Fruit fly (Drosophila melanogaster) whole organism, embryonic: ENCODE results near the gene CG34251.

Experiments used
- BEAF-32 ChIP-seq: fragments of 200-800 bp; sonication (Bioruptor generic); optimal IDR thresholded peaks from 3 replicates; lab custom pipeline; 2017; ENCODE audit warnings: missing biosample characterization, missing genetic modification characterization, mild to moderate bottlenecking, moderate library complexity, missing genetic modification reagents
- CG1024 ChIP-seq: fragments of 200-800 bp; sonication (Bioruptor generic); IDR thresholded peaks from 2 replicates; pipeline ENCODE4 v1.3.6; 2022; ENCODE audit warnings: missing biosample characterization, missing genetic modification characterization
- CG11398 ChIP-seq: fragments of 200-800 bp; sonication (Bioruptor generic); optimal IDR thresholded peaks from 2 replicates; lab custom pipeline; 2016; ENCODE audit warnings: missing biosample characterization, missing genetic modification characterization
- CG11723 ChIP-seq: fragments of 200-800 bp; sonication (Bioruptor generic); optimal IDR thresholded peaks from 2 replicates; lab custom pipeline; 2017; ENCODE audit warnings: missing biosample characterization, mild to moderate bottlenecking, missing genetic modification characterization
- CG1233 ChIP-seq: fragments of 200-800 bp; sonication (Bioruptor generic); optimal IDR thresholded peaks from 4 replicates; lab custom pipeline; 2018; ENCODE audit warnings: missing biosample characterization, mild to moderate bottlenecking, missing genetic modification characterization
- CG12659 ChIP-seq: fragments of 200-800 bp; sonication (Bioruptor generic); optimal IDR thresholded peaks from 3 replicates; lab custom pipeline; 2017; ENCODE audit warnings: mild to moderate bottlenecking, missing biosample characterization, missing genetic modification reagents, missing genetic modification characterization
- CG14014 ChIP-seq: fragments of 200-800 bp; sonication (Bioruptor generic); IDR thresholded peaks from 2 replicates; pipeline ENCODE4 v1.3.6; 2022; ENCODE audit warnings: missing biosample characterization, missing genetic modification characterization
- CG14050 ChIP-seq: fragments of 200-800 bp; sonication (Bioruptor generic); IDR thresholded peaks from 3 replicates; pipeline ENCODE4 v1.3.6; 2022; ENCODE audit warnings: missing biosample characterization, missing genetic modification characterization
- CG15601 ChIP-seq: fragments of 200-800 bp; sonication (Bioruptor generic); optimal IDR thresholded peaks from 3 replicates; lab custom pipeline; 2019; ENCODE audit warnings: missing biosample characterization, mild to moderate bottlenecking, missing genetic modification characterization, moderate library complexity
- CG16815 ChIP-seq: fragments of 200-800 bp; sonication (Bioruptor generic); optimal IDR thresholded peaks from 3 replicates; lab custom pipeline; 2017; ENCODE audit warnings: missing biosample characterization, mild to moderate bottlenecking, missing genetic modification characterization
- CG30020 ChIP-seq: fragments of 200-800 bp; optimal IDR thresholded peaks from 2 replicates; lab custom pipeline; 2019; ENCODE audit warnings: missing biosample characterization, mild to moderate bottlenecking, missing genetic modification characterization, moderate library complexity
- CG31388 ChIP-seq: fragments of 200-800 bp; sonication (Bioruptor generic); optimal IDR thresholded peaks from 2 replicates; lab custom pipeline; 2016; ENCODE audit warnings: missing biosample characterization, missing genetic modification characterization
- CG4730 ChIP-seq: fragments of 200-800 bp; sonication (Bioruptor generic); IDR thresholded peaks from 2 replicates; pipeline ENCODE4 v1.3.6; 2022; ENCODE audit warnings: missing biosample characterization, missing genetic modification characterization
- CG5180 ChIP-seq: fragments of 200-800 bp; sonication (Bioruptor generic); optimal IDR thresholded peaks from 3 replicates; lab custom pipeline; 2017; ENCODE audit warnings: missing biosample characterization, missing genetic modification characterization, mild to moderate bottlenecking, moderate library complexity, missing genetic modification reagents
- CG5953 ChIP-seq: fragments of 200-800 bp; sonication (Bioruptor generic); IDR thresholded peaks from 2 replicates; pipeline ENCODE4 v1.3.6; 2022; ENCODE audit warnings: missing biosample characterization, missing genetic modification characterization
- CG6791 ChIP-seq: fragments of 200-800 bp; sonication (Bioruptor generic); IDR thresholded peaks from 3 replicates; pipeline ENCODE4 v1.3.6; 2022; ENCODE audit warnings: missing biosample characterization, missing genetic modification characterization; ENCODE audit not compliant: partially characterized antibody
- CG8478 ChIP-seq: fragments of >200 bp; optimal IDR thresholded peaks from 2 replicates; lab custom pipeline; 2018
- CHES-1-like ChIP-seq: fragments of 200-800 bp; sonication (Bioruptor generic); optimal IDR thresholded peaks from 2 replicates; lab custom pipeline; 2016; ENCODE audit warnings: missing biosample characterization, missing genetic modification characterization
- CoRest ChIP-seq: fragments of 200-800 bp; sonication (Bioruptor generic); optimal IDR thresholded peaks from 3 replicates; lab custom pipeline; 2018; ENCODE audit warnings: missing biosample characterization, mild to moderate bottlenecking, missing genetic modification characterization, moderate library complexity
- Dbx ChIP-seq: fragments of 200-800 bp; sonication (Bioruptor generic); IDR thresholded peaks from 3 replicates; pipeline ENCODE4 v1.3.6; 2022; ENCODE audit warnings: missing biosample characterization, missing genetic modification characterization
- Dref ChIP-seq: fragments of 200-800 bp; sonication (Bioruptor generic); IDR thresholded peaks from 2 replicates; pipeline ENCODE4 v1.3.6; 2022; ENCODE audit warnings: missing biosample characterization, missing genetic modification characterization
- Ets97D ChIP-seq: fragments of 200-800 bp; sonication (Bioruptor generic); optimal IDR thresholded peaks from 3 replicates; lab custom pipeline; 2016; ENCODE audit warnings: missing biosample characterization, missing genetic modification characterization
- Hmr ChIP-seq: fragments of 200-800 bp; sonication (Bioruptor generic); optimal IDR thresholded peaks from 3 replicates; lab custom pipeline; 2017; ENCODE audit warnings: mild to moderate bottlenecking, missing biosample characterization, missing genetic modification reagents, missing genetic modification characterization
- Max ChIP-seq: fragments of 200-800 bp; sonication (Bioruptor generic); optimal IDR thresholded peaks from 2 replicates; lab custom pipeline; 2016; ENCODE audit warnings: missing biosample characterization, mild to moderate bottlenecking, missing genetic modification characterization
- Med ChIP-seq: fragments of 200-800 bp; sonication (Bioruptor generic); peaks from one replicate; lab custom pipeline; 2016; ENCODE audit warnings: missing biosample characterization, missing genetic modification characterization, mild to moderate bottlenecking, inconsistent platforms, moderate library complexity
- Mes4 ChIP-seq: fragments of 200-800 bp; sonication (Bioruptor generic); optimal IDR thresholded peaks from 2 replicates; lab custom pipeline; 2016; ENCODE audit warnings: missing biosample characterization, missing genetic modification characterization
- NC2β ChIP-seq: fragments of 200-800 bp; sonication (Bioruptor generic); optimal IDR thresholded peaks from 2 replicates; lab custom pipeline; 2016; ENCODE audit warnings: missing biosample characterization, missing genetic modification characterization
- NfI ChIP-seq: fragments of 200-800 bp; sonication (Bioruptor generic); optimal IDR thresholded peaks from 3 replicates; lab custom pipeline; 2018; ENCODE audit warnings: missing biosample characterization, mild to moderate bottlenecking, missing genetic modification characterization, moderate library complexity
- Oli ChIP-seq: fragments of 200-800 bp; sonication (Bioruptor generic); optimal IDR thresholded peaks from 2 replicates; lab custom pipeline; 2018; ENCODE audit warnings: missing biosample characterization, mild to moderate bottlenecking, missing genetic modification characterization, moderate library complexity
- Ssrp ChIP-seq: fragments of 200-800 bp; sonication (Bioruptor generic); optimal IDR thresholded peaks from 2 replicates; lab custom pipeline; 2018; ENCODE audit warnings: missing biosample characterization, mild to moderate bottlenecking, missing genetic modification characterization, moderate library complexity
- bowl ChIP-seq: fragments of 200-800 bp; sonication (Bioruptor generic); IDR thresholded peaks from 2 replicates; pipeline ENCODE4 v1.3.6; 2022; ENCODE audit warnings: missing biosample characterization, missing genetic modification characterization
- chif ChIP-seq, 2 experiments: fragments of 200-800 bp; sonication (Bioruptor generic); optimal IDR thresholded peaks; 3 replicates each; lab custom pipeline; 2016; ENCODE audit warnings: missing biosample characterization in 2 of 2, missing genetic modification characterization in 2 of 2
- chm ChIP-seq: fragments of 200-800 bp; sonication (Bioruptor generic); IDR thresholded peaks from 2 replicates; pipeline ENCODE4 v1.3.6; 2022; ENCODE audit warnings: missing biosample characterization, missing genetic modification characterization
- crc ChIP-seq: fragments of 200-800 bp; sonication (Bioruptor generic); optimal IDR thresholded peaks from 2 replicates; lab custom pipeline; 2016; ENCODE audit warnings: missing biosample characterization, missing genetic modification characterization
- danr ChIP-seq: fragments of 200-800 bp; sonication (Bioruptor generic); IDR thresholded peaks from 2 replicates; pipeline ENCODE4 v1.3.6; 2022; ENCODE audit warnings: missing biosample characterization, missing genetic modification characterization
- fd96Cb ChIP-seq: fragments of 200-800 bp; sonication (Bioruptor generic); optimal IDR thresholded peaks from 2 replicates; lab custom pipeline; 2018; ENCODE audit warnings: missing biosample characterization, mild to moderate bottlenecking, missing genetic modification characterization, moderate library complexity
- gem ChIP-seq: fragments of 200-800 bp; sonication (Bioruptor generic); optimal IDR thresholded peaks from 2 replicates; lab custom pipeline; 2019; ENCODE audit warnings: missing biosample characterization, mild to moderate bottlenecking, missing genetic modification characterization, moderate library complexity
- hb ChIP-seq: fragments of 200-800 bp; sonication (Bioruptor generic); IDR thresholded peaks from 3 replicates; pipeline ENCODE4 v1.3.6; 2022; ENCODE audit warnings: missing biosample characterization, missing genetic modification characterization; ENCODE audit not compliant: partially characterized antibody
- ind ChIP-seq: fragments of 200-800 bp; sonication (Bioruptor generic); optimal IDR thresholded peaks from 3 replicates; lab custom pipeline; 2016; ENCODE audit warnings: missing biosample characterization, missing genetic modification characterization
- lbe ChIP-seq: fragments of 200-800 bp; sonication (Bioruptor generic); optimal IDR thresholded peaks from 2 replicates; lab custom pipeline; 2016; ENCODE audit warnings: missing biosample characterization, mild to moderate bottlenecking, missing genetic modification characterization
- lilli ChIP-seq: fragments of 200-800 bp; sonication (Bioruptor generic); optimal IDR thresholded peaks from 3 replicates; lab custom pipeline; 2016; ENCODE audit warnings: missing biosample characterization, missing genetic modification characterization
- luna ChIP-seq: fragments of 200-800 bp; sonication (Bioruptor generic); optimal IDR thresholded peaks from 2 replicates; lab custom pipeline; 2016; ENCODE audit warnings: missing biosample characterization, missing genetic modification characterization
- nom ChIP-seq: fragments of 200-800 bp; sonication (Bioruptor generic); optimal IDR thresholded peaks from 2 replicates; lab custom pipeline; 2017; ENCODE audit warnings: missing biosample characterization, missing genetic modification characterization, mild to moderate bottlenecking, moderate library complexity, missing genetic modification reagents
- row ChIP-seq: fragments of 200-800 bp; sonication (Bioruptor generic); IDR thresholded peaks from 3 replicates; pipeline ENCODE4 v1.3.6; 2022; ENCODE audit warnings: missing biosample characterization, missing genetic modification characterization
- sim ChIP-seq: fragments of 200-800 bp; sonication (Bioruptor generic); IDR thresholded peaks from 2 replicates; pipeline ENCODE4 v1.3.6; 2022; ENCODE audit warnings: missing biosample characterization, missing genetic modification characterization
- ssp ChIP-seq: fragments of 200-800 bp; sonication (Bioruptor generic); IDR thresholded peaks from 2 replicates; pipeline ENCODE4 v1.3.6; 2022; ENCODE audit warnings: missing biosample characterization, missing genetic modification characterization
- stc ChIP-seq: fragments of 200-800 bp; sonication (Bioruptor generic); IDR thresholded peaks from 2 replicates; pipeline ENCODE4 v1.3.6; 2022; ENCODE audit warnings: missing biosample characterization, missing genetic modification characterization
- tgo ChIP-seq: fragments of 200-800 bp; sonication (Bioruptor generic); IDR thresholded peaks from 3 replicates; pipeline ENCODE4 v1.3.6; 2022; ENCODE audit warnings: missing biosample characterization, missing genetic modification characterization
- tx ChIP-seq: fragments of 200-800 bp; sonication (Bioruptor generic); optimal IDR thresholded peaks from 2 replicates; lab custom pipeline; 2016; ENCODE audit warnings: missing biosample characterization, missing genetic modification characterization

CG34251 gene

DNA sequence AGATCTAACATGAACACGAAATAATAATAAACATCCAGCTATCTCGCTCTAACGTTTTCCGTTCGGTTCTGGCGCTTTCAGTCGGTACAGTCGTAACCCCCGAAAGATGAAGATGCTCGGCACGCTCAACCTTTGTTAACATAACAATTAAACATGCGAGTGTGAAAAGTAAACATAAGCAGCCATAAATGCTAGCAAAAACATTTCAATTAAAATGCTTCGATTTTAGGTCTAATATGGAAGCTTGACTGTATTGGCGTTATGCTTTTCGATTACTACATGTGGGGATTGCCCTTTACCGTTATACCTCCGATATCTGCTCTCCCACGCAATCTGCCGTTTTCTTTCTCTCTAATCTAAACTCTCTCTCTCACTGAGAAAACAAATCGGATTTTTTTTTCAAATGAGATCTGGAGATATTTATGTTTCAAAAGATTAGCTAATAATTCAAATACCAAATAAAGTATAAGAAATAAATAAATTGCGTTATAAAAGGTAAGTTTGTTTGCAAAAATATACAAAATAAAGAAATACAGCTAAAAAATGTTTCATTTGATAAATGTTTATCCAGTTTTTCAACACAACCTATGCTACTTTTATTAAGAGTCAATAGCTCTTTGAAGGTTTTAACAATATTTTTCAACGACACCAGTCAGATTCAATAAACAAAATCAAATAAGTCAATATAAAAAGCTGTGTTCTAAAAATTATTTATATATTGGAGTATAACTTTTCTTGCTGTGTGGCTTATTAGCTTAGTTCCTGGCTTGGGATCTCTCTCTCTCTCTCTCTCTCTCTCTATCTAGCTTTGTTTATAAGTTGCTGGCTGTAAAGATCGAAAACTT lies 12.8 kb upstream of the CG34251 start (continued):
- TF ChIP-seq nom (GFP tag; lab: Kevin White, UChicago) (no peak), chif (GFP tag; optimal IDR thresholded peaks at IDR 0.05; lab: Kevin White, UChicago) (peak; percentile 85 to 88), crc (GFP tag; lab: Kevin White, UChicago) (peak; percentile 88), CHES-1-like (GFP tag; lab: Kevin White, UChicago) (peak; percentile 93), CG8478 (no peak), Ets97D (GFP tag; lab: Kevin White, UChicago) (peak; percentile 66), CG1233 (peak; percentile 83), CG15601 (tag; lab: Kevin White, UChicago) (peak; percentile 72), lilli (GFP tag; lab: Kevin White, UChicago) (peak; percentile 97), tx (GFP tag; lab: Kevin White, UChicago) (peak; percentile 84), CG11398 (peak; percentile 82), Hmr (peak; percentile 92), CG5953 (GFP tag; lab: Robert Waterston, UW) (peak; percentile 84), NfI (GFP tag; lab: Kevin White, UChicago) (peak; percentile 90), Dref (GFP tag; lab: Robert Waterston, UW) (peak; percentile 49), ind (peak; percentile 90), CG4730 (peak; percentile 86), Mes4 (GFP tag; lab: Kevin White, UChicago) (peak; percentile 69), ssp (peak; percentile 81), CG11723 (GFP tag; lab: Kevin White, UChicago) (peak; percentile 78), CG1024 (GFP tag; lab: Robert Waterston, UW) (peak; percentile 79), CG5180 (peak; percentile 40), bowl (GFP tag; lab: Robert Waterston, UW) (peak; percentile 78), Med (GFP tag; lab: Kevin White, UChicago) (peak; percentile 99), sim (GFP tag; lab: Robert Waterston, UW) (peak; percentile 86; the same call in 1 of the 2 replicates), CG14014 (GFP tag; lab: Robert Waterston, UW) (peak; percentile 92), Oli (tag; lab: Kevin White, UChicago) (peak; percentile 73), CG31388 (peak; percentile 68), CG14050 (GFP tag; lab: Robert Waterston, UW) (peak; percentile 85), Max (peak; percentile 62), tgo (GFP tag; lab: Robert Waterston, UW) (peak; percentile 91), BEAF-32 (GFP tag; lab: Kevin White, UChicago) (no peak), hb (GFP tag; lab: Robert Waterston, UW) (no peak), Ssrp (tag; lab: Kevin White, UChicago) (peak; percentile 73), gem (peak; percentile 88), CG30020 (tag; lab: Kevin White, UChicago) (peak; percentile 6), CG16815 (GFP tag; lab: Kevin White, UChicago) (peak; percentile 76), CoRest (tag; lab: Kevin White, UChicago) (peak; percentile 78), chm (GFP tag; lab: Robert Waterston, UW) (peak; percentile 88; the same call in 1 of the 2 replicates), Dbx (GFP tag; lab: Robert Waterston, UW) (peak; percentile 95), CG6791 (GFP tag; lab: Robert Waterston, UW) (no peak), NC2β (peak; percentile 84), lbe (GFP tag; lab: Kevin White, UChicago) (peak; percentile 28), luna (GFP tag; lab: Kevin White, UChicago) (peak; percentile 91), danr (GFP tag; lab: Robert Waterston, UW) (peak; percentile 83), row (GFP tag; lab: Robert Waterston, UW) (peak; percentile 93), stc (peak; percentile 93), CG12659 (GFP tag; lab: Kevin White, UChicago) (peak; percentile 86), fd96Cb (tag; lab: Kevin White, UChicago) (peak; percentile 81)
